Worm (Caenorhabditis elegans): ENCODE measurements around the gene F41B4.3.

DNA sequence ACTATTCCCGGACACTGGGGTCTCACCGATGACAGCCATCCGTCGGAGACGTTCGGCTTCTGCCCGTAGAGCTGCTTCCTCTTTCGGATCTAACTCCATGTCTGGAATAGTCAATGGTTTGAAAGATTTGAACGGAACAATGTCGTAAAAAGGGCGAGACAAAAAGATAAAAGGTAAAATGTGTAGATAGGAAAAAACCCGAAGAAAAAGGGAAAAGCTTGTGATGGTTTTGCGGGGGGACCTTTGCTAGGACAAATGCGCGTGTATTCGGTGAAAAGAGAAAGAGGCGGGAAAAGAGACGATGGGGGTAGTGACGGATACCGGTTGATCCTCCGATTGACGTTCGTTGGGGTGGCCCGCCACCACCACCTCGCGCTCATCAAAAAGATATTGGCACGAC, 41.5 kb upstream of the F41B4.3 start, which contains the start of gene col-173:
- TF ChIP-seq ceh-2 (tag; optimal IDR thresholded peaks at IDR 0.05) (no peak), sox-2 (GFP tag; IDR thresholded peaks at IDR 0.05) (no peak)

All from whole organism, late embryonic.